Worm (Caenorhabditis elegans) whole organism, early embryonic: ENCODE data around the gene T28C12.2.

Experiments
- B0310.2 ChIP-seq: sonication (generic microtip); optimal IDR thresholded peaks from 2 replicates; lab custom pipeline; 2016; ENCODE audit warnings: mild to moderate bottlenecking, missing genetic modification characterization, missing compliant biosample characterization
- F13C5.2 ChIP-seq: sonication (generic microtip); optimal IDR thresholded peaks from 2 replicates; lab custom pipeline; 2017; ENCODE audit warnings: mild to moderate bottlenecking, missing genetic modification characterization, inconsistent platforms, missing compliant biosample characterization
- aly-1 ChIP-seq: sonication (generic microtip); optimal IDR thresholded peaks from 2 replicates; lab custom pipeline; 2016; ENCODE audit warnings: missing genetic modification characterization, missing compliant biosample characterization
- ama-1 ChIP-seq: fragments of 150-350 bp; optimal IDR thresholded peaks from 2 replicates; lab custom pipeline; 2014
- ceh-13 ChIP-seq: fragments of 200-800 bp; sonication (Bioruptor generic); optimal IDR thresholded peaks from 2 replicates; lab custom pipeline; 2018; ENCODE audit warnings: mild to moderate bottlenecking, missing genetic modification characterization, missing compliant biosample characterization
- ceh-36 ChIP-seq: sonication (generic microtip); optimal IDR thresholded peaks from 2 replicates; lab custom pipeline; 2016; ENCODE audit warnings: missing genetic modification characterization, inconsistent platforms, missing compliant biosample characterization
- ets-7 ChIP-seq: sonication (generic microtip); optimal IDR thresholded peaks from 2 replicates; lab custom pipeline; 2016; ENCODE audit warnings: missing genotype, missing genetic modification characterization, missing compliant biosample characterization
- flt-1 ChIP-seq: fragments of 200-800 bp; sonication (Bioruptor generic); IDR thresholded peaks from 2 replicates; pipeline ENCODE4 v1.3.6; 2022; ENCODE audit warnings: missing genetic modification characterization, missing compliant biosample characterization
- hmbx-1 ChIP-seq: sonication (generic microtip); optimal IDR thresholded peaks from 2 replicates; lab custom pipeline; 2016; ENCODE audit warnings: mild to moderate bottlenecking, missing genetic modification characterization, missing compliant biosample characterization
- hmg-4 ChIP-seq: fragments of 200-800 bp; sonication (Bioruptor generic); optimal IDR thresholded peaks from 2 replicates; lab custom pipeline; 2018; ENCODE audit warnings: mild to moderate bottlenecking, missing genetic modification characterization, missing compliant biosample characterization
- hnd-1 ChIP-seq: sonication (generic microtip); optimal IDR thresholded peaks from 2 replicates; lab custom pipeline; 2016; ENCODE audit warnings: missing genetic modification characterization, missing compliant biosample characterization
- pes-1 ChIP-seq: fragments of 200-800 bp; sonication (Bioruptor generic); IDR thresholded peaks from 2 replicates; pipeline ENCODE4 v1.3.6; 2022; ENCODE audit warnings: missing genetic modification reagents, missing genetic modification characterization, missing compliant biosample characterization
- scrt-1 ChIP-seq: fragments of 200-800 bp; sonication (Bioruptor generic); IDR thresholded peaks from 2 replicates; pipeline ENCODE4 v1.3.6; 2022; ENCODE audit warnings: missing genetic modification characterization, missing compliant biosample characterization
- sea-1 ChIP-seq: fragments of 200-800 bp; sonication (Bioruptor generic); conservative IDR thresholded peaks from 2 replicates; pipeline ENCODE4 v1.3.6; 2022; ENCODE audit warnings: missing genetic modification characterization, missing compliant biosample characterization
- tbx-11 ChIP-seq: fragments of 200-800 bp; sonication (Bioruptor generic); IDR thresholded peaks from 2 replicates; pipeline ENCODE4 v1.3.6; 2022; ENCODE audit warnings: missing genetic modification characterization, missing compliant biosample characterization
- tbx-37 ChIP-seq: fragments of 200-800 bp; sonication (Bioruptor generic); conservative IDR thresholded peaks from 2 replicates; pipeline ENCODE4 v1.3.6; 2022; ENCODE audit warnings: missing genetic modification reagents, missing genetic modification characterization, missing compliant biosample characterization
- tra-4 ChIP-seq: sonication (generic microtip); optimal IDR thresholded peaks from 2 replicates; lab custom pipeline; 2017; ENCODE audit warnings: missing genetic modification characterization, missing compliant biosample characterization

Gene T28C12.2

DNA sequence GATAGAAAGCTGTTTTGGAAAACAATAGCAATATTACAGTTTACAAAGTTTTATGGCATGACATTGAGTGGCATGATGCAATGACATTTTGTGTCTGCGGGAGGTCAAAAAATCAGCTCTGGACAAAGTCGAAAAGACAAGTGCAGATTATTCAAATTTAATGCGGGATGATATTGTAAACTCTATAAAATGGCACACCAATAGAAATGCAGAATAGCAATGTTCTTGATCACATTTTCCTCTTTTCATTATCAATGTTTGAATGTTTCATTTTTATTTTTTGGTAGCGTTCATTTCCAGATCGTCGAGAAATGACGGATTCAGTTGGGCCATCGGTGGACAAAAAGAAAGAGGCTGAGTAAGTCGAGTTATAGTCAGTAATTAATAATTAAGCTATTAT lies at the start of gene T28C12.2:
Gene T28C12.2 (plus strand): TSS at position 301 of the 400 bp plus-strand sequence.
- TF ChIP-seq flt-1 (GFP tag; lab: Robert Waterston, UW) (no peak), pes-1 (GFP tag; lab: Robert Waterston, UW) (no peak), scrt-1 (GFP tag; lab: Robert Waterston, UW) (no peak)

DNA sequence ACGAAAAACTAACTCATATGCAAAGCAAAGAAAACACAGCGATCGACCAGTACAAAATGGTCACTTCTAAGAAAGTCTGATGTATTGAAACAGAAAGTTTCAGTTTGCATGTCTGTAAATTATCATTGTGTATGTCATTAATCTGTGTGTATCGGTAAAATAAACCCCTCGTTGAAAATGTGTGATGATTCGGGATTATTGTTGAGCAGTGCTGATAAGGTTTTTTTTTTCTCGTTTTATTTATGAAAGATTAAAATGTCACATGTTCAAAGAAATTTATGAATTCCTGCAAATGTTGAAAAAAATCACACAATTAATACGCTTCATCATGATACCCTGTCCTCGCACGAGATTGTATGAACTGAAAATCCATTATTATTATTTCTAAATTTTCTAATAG lies 48.9 kb upstream of the T28C12.2 start:
- no peak for TF ChIP-seq ama-1 (lab: Kevin White, UChicago)
- TF ChIP-seq scrt-1 (GFP tag; lab: Robert Waterston, UW): no peak
- TF ChIP-seq tra-4 (tag; lab: Kevin White, UChicago): no peak
- no peak for TF ChIP-seq ceh-36
- TF ChIP-seq ets-7: no peak

DNA sequence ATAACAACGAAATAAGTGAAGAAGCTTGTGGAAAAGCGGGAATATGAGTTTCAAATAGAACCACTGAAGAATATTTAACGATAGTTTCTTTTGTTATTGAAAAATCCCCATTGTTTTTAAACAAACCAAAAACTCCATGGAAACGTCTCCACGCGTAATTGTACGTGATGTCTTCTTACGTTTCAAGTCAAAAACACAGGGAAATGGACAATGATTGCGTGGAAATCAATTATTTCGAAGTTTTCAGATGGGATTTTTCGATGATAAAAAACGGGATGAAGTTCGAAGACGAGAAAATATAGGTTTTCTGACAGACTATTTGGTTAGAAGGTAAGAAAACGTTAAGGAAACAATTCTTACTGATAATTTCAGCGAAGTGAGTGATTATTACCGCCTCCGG lies 47.8 kb upstream of the T28C12.2 start, which contains the start of the genes K12B6.4 and spe-49:
Gene K12B6.4 (minus strand): TSS at position 101 of the 400 bp plus-strand sequence.
Gene spe-49 (plus strand): TSS at position 185 of the 400 bp plus-strand sequence.
- no peak for TF ChIP-seq tbx-37
- no peak for TF ChIP-seq ceh-36
- TF ChIP-seq hmg-4 (GFP tag; lab: Kevin White, UChicago): no peak
- no peak for TF ChIP-seq aly-1 (tag; lab: Kevin White, UChicago)
- TF ChIP-seq tra-4 (tag; lab: Kevin White, UChicago): no peak
- no peak for TF ChIP-seq B0310.2
- TF ChIP-seq scrt-1 (GFP tag; lab: Robert Waterston, UW): no peak
- no peak for TF ChIP-seq hmbx-1 (tag; lab: Kevin White, UChicago)

- TF ChIP-seq ets-7 (no peak), hmg-4 (GFP tag; lab: Kevin White, UChicago) (no peak), sea-1 (GFP tag; lab: Robert Waterston, UW) (no peak), tbx-11 (GFP tag; lab: Robert Waterston, UW) (no peak), ceh-13 (GFP tag; lab: Kevin White, UChicago) (no peak), ceh-36 (no peak), ama-1 (lab: Kevin White, UChicago) (no peak), scrt-1 (GFP tag; lab: Robert Waterston, UW) (no peak), F13C5.2 (no peak), tbx-37 (no peak), flt-1 (GFP tag; lab: Robert Waterston, UW) (no peak), hmbx-1 (tag; lab: Kevin White, UChicago) (no peak), hnd-1 (tag; lab: Kevin White, UChicago) (no peak), B0310.2 (no peak), tra-4 (tag; lab: Kevin White, UChicago) (no peak), aly-1 (tag; lab: Kevin White, UChicago) (no peak), pes-1 (GFP tag; lab: Robert Waterston, UW) (no peak)
Measured at ce11 chrV:6286343-6286742, 42.7 kb upstream of the T28C12.2 start, which contains the start of gene srn-1. Gene srn-1, minus strand, starts transcription at chrV:6286443.

DNA sequence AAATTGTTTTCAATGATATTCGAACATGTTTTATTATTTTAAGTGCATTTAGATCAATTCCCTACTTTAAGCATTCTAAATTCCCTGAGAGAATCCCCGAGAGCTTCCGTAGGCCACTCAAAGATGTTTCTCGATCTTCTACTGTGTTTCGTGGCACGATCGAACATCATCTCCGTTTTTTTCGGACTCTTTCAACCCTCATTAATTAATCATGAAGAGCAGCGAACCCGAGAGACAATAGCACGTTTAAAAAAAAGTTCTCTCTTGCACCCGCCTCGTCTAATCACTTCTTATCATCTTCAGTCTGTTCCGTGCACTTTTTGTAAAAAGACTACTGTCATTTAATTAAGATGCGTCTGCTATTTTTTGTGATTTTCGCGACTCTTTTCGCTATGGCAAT lies 40.4 kb upstream of the T28C12.2 start, which contains the start of gene K12B6.11:
Gene K12B6.11 (plus strand): TSS at position 301 of the 400 bp plus-strand sequence.
- TF ChIP-seq F13C5.2: no peak
- TF ChIP-seq scrt-1 (GFP tag; lab: Robert Waterston, UW): no peak
- no peak for TF ChIP-seq hmg-4 (GFP tag; lab: Kevin White, UChicago)
- no peak for TF ChIP-seq B0310.2
- TF ChIP-seq ceh-13 (GFP tag; lab: Kevin White, UChicago): no peak
- no peak for TF ChIP-seq flt-1 (GFP tag; lab: Robert Waterston, UW)
- no peak for TF ChIP-seq ets-7
- TF ChIP-seq tbx-37: no peak
- TF ChIP-seq tbx-11 (GFP tag; lab: Robert Waterston, UW): no peak
- no peak for TF ChIP-seq hmbx-1 (tag; lab: Kevin White, UChicago)
- TF ChIP-seq ama-1 (lab: Kevin White, UChicago): no peak

ce11 chrV:6291301-6291700 lies 37.7 kb upstream of the T28C12.2 start:
- TF ChIP-seq aly-1 (tag; lab: Kevin White, UChicago) (no peak), F13C5.2 (no peak), ets-7 (no peak), ceh-13 (GFP tag; lab: Kevin White, UChicago) (no peak), hmbx-1 (tag; lab: Kevin White, UChicago) (no peak), pes-1 (GFP tag; lab: Robert Waterston, UW) (no peak), flt-1 (GFP tag; lab: Robert Waterston, UW) (no peak), tra-4 (tag; lab: Kevin White, UChicago) (no peak), scrt-1 (GFP tag; lab: Robert Waterston, UW) (no peak)

DNA sequence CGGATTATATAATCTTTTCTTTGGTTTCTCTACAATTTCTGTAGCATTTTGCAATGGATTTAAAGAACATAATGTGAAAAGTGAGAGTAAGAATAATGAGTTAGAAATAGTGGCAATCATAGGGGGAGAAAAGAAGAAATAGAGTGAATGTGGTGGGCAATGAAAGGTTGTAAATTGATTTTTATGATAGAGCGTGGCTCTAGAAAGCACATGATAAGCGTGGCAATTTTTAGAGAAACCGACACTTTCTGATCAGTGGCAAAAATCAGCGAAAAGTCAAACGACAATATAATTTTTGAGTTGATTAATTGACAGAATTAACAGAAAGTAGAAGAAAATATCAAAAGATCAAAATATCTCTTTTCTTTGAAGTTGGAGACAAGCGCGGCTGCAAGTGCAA lies 36.6 kb upstream of the T28C12.2 start, which contains the start of gene K12B6.9:
Gene K12B6.9 (minus strand): TSS at position 266 of the 400 bp plus-strand sequence.
- TF ChIP-seq tbx-11 (GFP tag; lab: Robert Waterston, UW) (no peak), sea-1 (GFP tag; lab: Robert Waterston, UW) (no peak), ets-7 (no peak), ceh-13 (GFP tag; lab: Kevin White, UChicago) (no peak), ama-1 (lab: Kevin White, UChicago) (no peak), hnd-1 (tag; lab: Kevin White, UChicago) (no peak), tra-4 (tag; lab: Kevin White, UChicago) (no peak), aly-1 (tag; lab: Kevin White, UChicago) (no peak), scrt-1 (GFP tag; lab: Robert Waterston, UW) (no peak)

DNA sequence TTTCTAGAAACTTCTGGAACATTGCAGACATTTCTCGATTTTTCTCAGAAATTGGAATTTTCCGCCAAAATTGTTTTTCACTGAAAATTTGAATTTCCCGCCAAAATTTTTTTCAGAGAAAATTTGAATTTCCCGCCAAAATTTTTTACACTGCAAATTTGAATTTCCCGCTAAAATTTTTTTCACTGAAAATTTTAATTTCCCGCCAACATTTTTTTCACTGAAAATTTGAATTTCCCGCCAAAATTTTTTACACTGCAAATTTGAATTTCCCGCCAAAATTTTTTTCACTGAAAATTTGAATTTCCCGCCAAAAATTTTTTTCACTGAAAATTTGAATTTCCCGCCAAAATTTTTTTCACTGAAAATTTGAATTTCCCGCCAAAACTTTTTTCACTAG lies 32.5 kb upstream of the T28C12.2 start:
- TF ChIP-seq pes-1 (GFP tag; lab: Robert Waterston, UW): peak; percentile 59; the same call in 1 of the 2 replicates
